Worm (Caenorhabditis elegans): ENCODE measurements around the gene C02F5.3.

ce11 chrIII:8262599-8262998 lies 16.9 kb downstream of the C02F5.3 start:
- TF ChIP-seq fkh-10 (GFP tag; optimal IDR thresholded peaks at IDR 0.05) (no peak), pha-4 (tag; optimal IDR thresholded peaks at IDR 0.05) (no peak), odd-2 (tag; optimal IDR thresholded peaks at IDR 0.05) (no peak), F13H6.1 (tag; optimal IDR thresholded peaks at IDR 0.05) (no peak), nhr-11 (tag; optimal IDR thresholded peaks at IDR 0.05) (no peak)
